Worm (Caenorhabditis elegans): ENCODE measurements around the gene F32E10.8.

- no peak for TF ChIP-seq dao-5 (tag; optimal IDR thresholded peaks at IDR 0.05)
- TF ChIP-seq him-1 (tag; optimal IDR thresholded peaks at IDR 0.05), result no peak
Observed at ce11 chrIV:7542485-7543001, 24.9 kb upstream of the F32E10.8 start, which contains the start of gene R05G6.10.
